Worm (Caenorhabditis elegans): ENCODE measurements around the gene H37A05.2.

H37A05.2 gene

DNA sequence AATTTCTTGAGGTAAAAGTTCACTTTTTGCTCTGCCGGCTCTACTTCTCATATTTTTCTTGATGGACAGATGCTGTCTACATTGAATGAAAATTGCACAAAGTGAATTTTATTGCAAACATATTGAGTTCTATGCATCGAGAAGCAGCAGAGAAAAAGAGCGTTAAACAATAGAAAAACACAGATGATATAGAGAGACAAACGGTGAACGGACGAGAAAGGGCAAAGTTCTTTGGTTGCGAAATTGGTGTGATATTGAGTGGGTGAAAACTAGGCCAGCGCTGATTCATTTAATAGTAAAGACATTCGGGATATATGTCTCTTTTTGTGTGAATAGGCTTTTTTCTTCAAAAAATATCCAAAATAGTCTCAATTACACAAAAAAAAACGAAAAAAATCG, 20.3 kb upstream of the H37A05.2 start (continued):
- TF ChIP-seq fos-1 (tag; optimal IDR thresholded peaks at IDR 0.05) (no peak), pqm-1 (tag; optimal IDR thresholded peaks at IDR 0.05) (no peak), skn-1 (tag; optimal IDR thresholded peaks at IDR 0.05) (peak; percentile 41), nhr-20 (tag; optimal IDR thresholded peaks at IDR 0.05) (no peak), nhr-19 (GFP tag; conservative IDR thresholded peaks at IDR 0.05) (no peak)

DNA sequence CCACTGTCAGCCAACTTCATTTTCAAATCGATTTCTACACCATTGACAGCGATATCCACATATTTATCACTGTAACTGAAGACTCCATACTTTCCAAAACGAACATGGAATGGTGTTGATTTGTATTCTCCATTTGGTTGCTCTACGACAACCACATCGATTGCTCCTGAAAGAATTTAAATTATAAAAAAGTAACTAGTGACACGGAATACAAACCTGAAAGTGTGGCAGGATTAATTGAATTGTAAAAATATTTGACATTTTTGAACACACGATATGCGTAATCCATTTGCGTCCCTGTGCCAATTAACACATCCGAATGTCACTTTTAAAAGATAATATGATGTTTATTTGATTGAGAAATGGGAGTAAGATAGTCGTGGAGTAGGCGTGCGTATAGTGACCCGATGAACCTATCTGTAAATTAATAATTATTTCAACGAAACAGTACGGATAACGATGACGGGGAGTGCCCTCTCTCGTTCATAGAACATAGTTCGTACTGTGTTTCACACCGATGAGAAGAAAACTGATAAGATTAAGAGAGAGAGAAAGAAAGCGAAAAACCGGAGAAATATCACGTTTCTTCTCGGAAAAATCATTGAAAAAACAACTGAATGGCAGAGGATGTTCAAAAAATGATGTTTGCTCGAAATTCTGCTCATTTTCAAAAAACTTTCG, 19.8 kb upstream of the H37A05.2 start, which contains the start of gene lpin-1:
TSS of gene lpin-1 (minus strand) at position 417 of the 681 bp plus-strand sequence.
- TF ChIP-seq nhr-20 (tag; optimal IDR thresholded peaks at IDR 0.05) (peak; percentile 14), efl-1 (optimal IDR thresholded peaks at IDR 0.05) (no peak), efl-1 (GFP tag; optimal IDR thresholded peaks at IDR 0.05 in 1 of 2) (peak in 1 of 2 experiments; percentile 50), elt-2 (tag; optimal IDR thresholded peaks at IDR 0.05) (peak; percentile 12), snu-23 (GFP tag; optimal IDR thresholded peaks at IDR 0.05) (peak; percentile 4), C04F5.9 (tag; optimal IDR thresholded peaks at IDR 0.05) (no peak), blmp-1 (tag; optimal IDR thresholded peaks at IDR 0.05) (peak; percentile 84), C16A3.4 (tag; optimal IDR thresholded peaks at IDR 0.05) (no peak), tbx-2 (tag; optimal IDR thresholded peaks at IDR 0.05) (no peak), dpl-1 (GFP tag; optimal IDR thresholded peaks at IDR 0.05) (peak in 1 of 3 experiments; percentile 12), mep-1 (tag; optimal IDR thresholded peaks at IDR 0.05) (peak; percentile 40), nhr-85 (tag) (peak; percentile 71), lin-14 (GFP tag; optimal IDR thresholded peaks at IDR 0.05) (peak; percentile 11), nhr-71 (tag; optimal IDR thresholded peaks at IDR 0.05) (peak; percentile 28), unc-62 (GFP tag; optimal IDR thresholded peaks at IDR 0.05) (no peak), elt-3 (tag; optimal IDR thresholded peaks at IDR 0.05) (peak in 1 of 6 experiments; percentile 31), ama-1 (optimal IDR thresholded peaks at IDR 0.05) (no peak), ztf-4 (tag; optimal IDR thresholded peaks at IDR 0.05) (peak; percentile 21)

DNA sequence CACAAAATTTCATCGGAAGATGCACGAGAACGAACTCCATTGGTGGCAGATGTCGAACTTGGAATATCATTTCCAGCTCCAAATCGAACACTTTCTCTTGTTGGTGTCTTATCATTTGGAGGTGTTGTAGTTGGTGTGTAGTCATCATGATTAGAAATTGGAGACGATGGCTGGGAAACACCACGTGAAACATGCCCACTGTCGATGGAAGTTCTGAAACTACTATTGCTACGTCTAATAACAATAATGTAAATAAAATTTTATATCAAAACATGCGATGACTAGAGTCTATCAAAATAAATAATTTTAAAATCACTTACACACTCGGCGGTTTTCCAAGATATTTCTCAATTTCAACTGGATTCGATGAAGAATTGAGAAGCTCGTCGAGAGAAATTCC, 18.3 kb upstream of the H37A05.2 start:
- TF ChIP-seq ceh-90 (tag; optimal IDR thresholded peaks at IDR 0.05) (no peak), irx-1 (tag; optimal IDR thresholded peaks at IDR 0.05) (no peak)

DNA sequence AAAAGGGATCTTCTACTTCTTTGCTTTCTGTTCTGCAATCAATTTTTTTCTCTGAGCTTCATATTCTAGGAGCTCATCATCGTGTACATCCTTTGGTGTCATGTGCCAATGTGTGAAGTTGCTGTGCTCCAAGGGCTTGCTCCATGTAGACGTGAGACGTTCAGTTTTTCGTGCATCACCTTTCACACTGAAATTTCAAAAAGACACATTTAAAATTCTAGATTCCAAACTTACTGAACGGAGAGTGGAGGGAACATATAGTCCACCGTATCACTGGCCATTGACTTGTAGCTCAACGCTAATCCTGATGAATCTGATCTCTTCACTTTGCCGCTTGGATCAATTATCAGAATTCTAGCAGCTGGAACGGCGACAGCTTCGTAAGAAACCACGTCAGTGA, 16.8 kb upstream of the H37A05.2 start:
- TF ChIP-seq aly-2 (tag; optimal IDR thresholded peaks at IDR 0.05): no peak
- no peak for TF ChIP-seq fkh-4 (tag; optimal IDR thresholded peaks at IDR 0.05; ENCODE audit: borderline replicate concordance)
- TF ChIP-seq lin-39 (tag; optimal IDR thresholded peaks at IDR 0.05): no peak
- no peak for TF ChIP-seq nhr-12 (tag; optimal IDR thresholded peaks at IDR 0.05)
- no peak for TF ChIP-seq isw-1 (GFP tag; IDR thresholded peaks at IDR 0.05)
- no peak for TF ChIP-seq ama-1 (optimal IDR thresholded peaks at IDR 0.05)
- no peak for TF ChIP-seq mab-9 (GFP tag; IDR thresholded peaks at IDR 0.05)
- TF ChIP-seq fos-1 (tag; optimal IDR thresholded peaks at IDR 0.05): no peak
- no peak for TF ChIP-seq lin-35 (GFP tag; optimal IDR thresholded peaks at IDR 0.05)
- TF ChIP-seq ets-5 (GFP tag; IDR thresholded peaks at IDR 0.05): no peak
- no peak for TF ChIP-seq C04F5.9 (tag; optimal IDR thresholded peaks at IDR 0.05)
- TF ChIP-seq lin-14 (GFP tag; optimal IDR thresholded peaks at IDR 0.05): no peak
- TF ChIP-seq pqm-1 (tag; optimal IDR thresholded peaks at IDR 0.05): no peak
- no peak for TF ChIP-seq C34B4.2 (tag; optimal IDR thresholded peaks at IDR 0.05)

DNA sequence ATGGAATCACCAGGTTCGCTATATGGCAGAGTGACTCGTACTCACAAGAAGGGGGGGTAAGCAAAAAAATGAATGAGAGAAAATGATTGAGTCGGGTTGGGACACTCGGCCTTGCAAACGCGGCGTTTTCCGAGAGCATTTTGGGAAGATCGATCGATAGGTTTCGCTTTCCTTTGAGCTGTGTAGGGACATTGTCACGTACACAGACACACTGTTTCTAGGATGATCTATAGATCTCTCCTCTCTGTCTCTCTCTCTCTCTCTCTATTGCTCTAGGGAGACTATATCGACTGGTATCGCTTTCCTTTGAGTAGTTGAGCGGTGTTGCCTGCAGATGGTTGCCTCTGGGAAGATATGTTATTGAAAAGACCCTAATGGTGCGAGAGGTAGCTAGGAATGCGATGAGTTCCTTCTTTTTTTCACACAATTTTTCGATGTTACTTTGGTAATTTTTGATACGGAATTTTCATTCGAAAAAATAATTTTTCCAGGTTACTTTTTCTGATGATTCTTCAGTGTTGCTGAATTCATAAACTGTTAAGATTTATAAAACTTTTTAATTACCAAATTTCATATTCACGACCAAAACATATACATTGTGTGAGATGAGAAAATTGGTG, 15.8 kb upstream of the H37A05.2 start, which contains the start of gene H37A05.4:
TSS of gene H37A05.4 (minus strand) at position 51 of the 620 bp plus-strand sequence.
- TF ChIP-seq efl-1 (optimal IDR thresholded peaks at IDR 0.05) (peak in 1 of 2 experiments; percentile 16), efl-1 (GFP tag; optimal IDR thresholded peaks at IDR 0.05 in 1 of 2) (peak in 1 of 2 experiments; percentile 91), pax-3 (tag; optimal IDR thresholded peaks at IDR 0.05) (peak; percentile 20), nhr-77 (tag; optimal IDR thresholded peaks at IDR 0.05) (no peak), ztf-4 (tag; optimal IDR thresholded peaks at IDR 0.05) (peak; percentile 29), mdl-1 (tag; optimal IDR thresholded peaks at IDR 0.05) (no peak), nhr-90 (tag; optimal IDR thresholded peaks at IDR 0.05; ENCODE audit: poor library complexity) (peak; percentile 33)
